Fruit fly (Drosophila melanogaster) whole organism, embryonic: ENCODE results near the gene CG6142.

Experiments
- Asciz ChIP-seq: fragments of 200-800 bp; sonication (Bioruptor generic); optimal IDR thresholded peaks from 2 replicates; lab custom pipeline; 2017; ENCODE audit warnings: missing biosample characterization, mild to moderate bottlenecking, missing genetic modification characterization, missing genetic modification reagents
- BtbVII ChIP-seq: fragments of 200-800 bp; sonication (Bioruptor generic); optimal IDR thresholded peaks from 3 replicates; lab custom pipeline; 2017; ENCODE audit warnings: missing biosample characterization, mild to moderate bottlenecking, missing genetic modification characterization
- CG10274 ChIP-seq: fragments of 200-800 bp; sonication (Bioruptor generic); optimal IDR thresholded peaks from 3 replicates; lab custom pipeline; 2017; ENCODE audit warnings: missing biosample characterization, mild to moderate bottlenecking, missing genetic modification characterization
- CG11398 ChIP-seq: fragments of 200-800 bp; sonication (Bioruptor generic); optimal IDR thresholded peaks from 2 replicates; lab custom pipeline; 2016; ENCODE audit warnings: missing biosample characterization, missing genetic modification characterization
- CG11504 ChIP-seq: fragments of 200-800 bp; sonication (Bioruptor generic); optimal IDR thresholded peaks from 3 replicates; lab custom pipeline; 2019; ENCODE audit warnings: missing biosample characterization, mild to moderate bottlenecking, missing genetic modification characterization, moderate library complexity
- CG11695 ChIP-seq: fragments of 200-800 bp; sonication (Bioruptor generic); IDR thresholded peaks from 3 replicates; pipeline ENCODE4 v1.3.6; 2022; ENCODE audit warnings: missing biosample characterization, missing genetic modification characterization
- CG13287 ChIP-seq: fragments of 200-800 bp; sonication (Bioruptor generic); IDR thresholded peaks from 2 replicates; pipeline ENCODE4 v1.3.6; 2022; ENCODE audit warnings: missing biosample characterization, missing genetic modification characterization; ENCODE audit not compliant: partially characterized antibody
- CG14710 ChIP-seq: fragments of 200-800 bp; sonication (Bioruptor generic); optimal IDR thresholded peaks from 3 replicates; lab custom pipeline; 2019; ENCODE audit warnings: missing biosample characterization, mild to moderate bottlenecking, missing genetic modification characterization, moderate library complexity
- CG15269 ChIP-seq: fragments of 200-800 bp; sonication (Bioruptor generic); optimal IDR thresholded peaks from 2 replicates; lab custom pipeline; 2018; ENCODE audit warnings: missing biosample characterization, mild to moderate bottlenecking, missing genetic modification characterization, moderate library complexity
- CG1647 ChIP-seq: fragments of 200-800 bp; sonication (Bioruptor generic); optimal IDR thresholded peaks from 3 replicates; lab custom pipeline; 2016; ENCODE audit warnings: missing biosample characterization, missing genetic modification characterization
- CG17186 ChIP-seq: fragments of 200-800 bp; sonication (Bioruptor generic); optimal IDR thresholded peaks from 3 replicates; lab custom pipeline; 2017; ENCODE audit warnings: missing biosample characterization, missing genetic modification reagents, missing genetic modification characterization
- CG18599 ChIP-seq: fragments of 200-800 bp; sonication (Bioruptor generic); optimal IDR thresholded peaks from 3 replicates; lab custom pipeline; 2017; ENCODE audit warnings: missing biosample characterization, missing genetic modification characterization, mild to moderate bottlenecking, moderate library complexity, missing genetic modification reagents
- CG30431 ChIP-seq: fragments of 200-800 bp; sonication (Bioruptor generic); optimal IDR thresholded peaks from 2 replicates; lab custom pipeline; 2017; ENCODE audit warnings: missing biosample characterization, missing genetic modification characterization
- CG3281 ChIP-seq: fragments of 200-800 bp; sonication (Bioruptor generic); optimal IDR thresholded peaks from 3 replicates; lab custom pipeline; 2017; ENCODE audit warnings: missing biosample characterization, mild to moderate bottlenecking, missing genetic modification characterization
- CG4282 ChIP-seq: fragments of 200-800 bp; sonication (Bioruptor generic); optimal IDR thresholded peaks from 2 replicates; lab custom pipeline; 2016; ENCODE audit warnings: missing biosample characterization, missing genetic modification characterization
- CG4328 ChIP-seq: fragments of 200-800 bp; sonication (Bioruptor generic); optimal IDR thresholded peaks from 3 replicates; lab custom pipeline; 2017; ENCODE audit warnings: missing biosample characterization, missing genetic modification reagents, missing genetic modification characterization
- CG5180 ChIP-seq: fragments of 200-800 bp; sonication (Bioruptor generic); optimal IDR thresholded peaks from 3 replicates; lab custom pipeline; 2017; ENCODE audit warnings: missing biosample characterization, missing genetic modification characterization, mild to moderate bottlenecking, moderate library complexity, missing genetic modification reagents
- CG7556 ChIP-seq: fragments of 200-800 bp; sonication (Bioruptor generic); optimal IDR thresholded peaks from 2 replicates; lab custom pipeline; 2017; ENCODE audit warnings: missing biosample characterization, mild to moderate bottlenecking, missing genetic modification characterization
- CG8388 ChIP-seq: fragments of 200-800 bp; sonication (Bioruptor generic); optimal IDR thresholded peaks from 2 replicates; lab custom pipeline; 2019; ENCODE audit warnings: missing biosample characterization, mild to moderate bottlenecking, missing genetic modification characterization, moderate library complexity
- CG9876 ChIP-seq: fragments of 200-800 bp; sonication (Bioruptor generic); optimal IDR thresholded peaks from 2 replicates; lab custom pipeline; 2016; ENCODE audit warnings: missing biosample characterization, missing genetic modification characterization
- CTCF ChIP-seq: fragments of 200-800 bp; sonication (Bioruptor generic); optimal IDR thresholded peaks from 2 replicates; lab custom pipeline; 2017; ENCODE audit warnings: missing biosample characterization, mild to moderate bottlenecking, missing genetic modification characterization, moderate library complexity
- CoRest ChIP-seq: fragments of 200-800 bp; sonication (Bioruptor generic); optimal IDR thresholded peaks from 3 replicates; lab custom pipeline; 2018; ENCODE audit warnings: missing biosample characterization, mild to moderate bottlenecking, missing genetic modification characterization, moderate library complexity
- Dref ChIP-seq: fragments of 200-800 bp; sonication (Bioruptor generic); IDR thresholded peaks from 2 replicates; pipeline ENCODE4 v1.3.6; 2022; ENCODE audit warnings: missing biosample characterization, missing genetic modification characterization
- E2f2 ChIP-seq: fragments of 200-800 bp; sonication (Bioruptor generic); IDR thresholded peaks from 2 replicates; pipeline ENCODE4 v1.3.6; 2022; ENCODE audit warnings: missing biosample characterization, missing genetic modification characterization
- Eip74EF ChIP-seq, 2 experiments: fragments of 200-800 bp in 1 of 2; fragments of >200 bp in 1 of 2; sonication (Bioruptor generic) in 1 of 2; optimal IDR thresholded peaks; 2 replicates each; lab custom pipeline; 2017 to 2019; ENCODE audit warnings: missing biosample characterization in 2 of 2, missing genetic modification characterization in 2 of 2, mild to moderate bottlenecking in 1 of 2, moderate library complexity in 1 of 2
- HLH3B ChIP-seq: fragments of 200-800 bp; sonication (Bioruptor generic); IDR thresholded peaks from 2 replicates; pipeline ENCODE4 v1.3.6; 2022; ENCODE audit warnings: missing biosample characterization, missing genetic modification characterization
- MBD-R2 ChIP-seq: fragments of 200-800 bp; sonication (Bioruptor generic); IDR thresholded peaks from 2 replicates; pipeline ENCODE4 v1.3.6; 2022; ENCODE audit warnings: missing biosample characterization, missing genetic modification characterization
- Max ChIP-seq: fragments of 200-800 bp; sonication (Bioruptor generic); optimal IDR thresholded peaks from 2 replicates; lab custom pipeline; 2016; ENCODE audit warnings: missing biosample characterization, mild to moderate bottlenecking, missing genetic modification characterization
- Meics ChIP-seq: fragments of 200-800 bp; sonication (Bioruptor generic); optimal IDR thresholded peaks from 2 replicates; lab custom pipeline; 2017; ENCODE audit warnings: missing biosample characterization, mild to moderate bottlenecking, missing genetic modification characterization
- NfI ChIP-seq: fragments of 200-800 bp; sonication (Bioruptor generic); optimal IDR thresholded peaks from 3 replicates; lab custom pipeline; 2018; ENCODE audit warnings: missing biosample characterization, mild to moderate bottlenecking, missing genetic modification characterization, moderate library complexity
- PHDP ChIP-seq: fragments of 200-800 bp; sonication (Bioruptor generic); optimal IDR thresholded peaks from 3 replicates; lab custom pipeline; 2018; ENCODE audit warnings: missing biosample characterization, mild to moderate bottlenecking, missing genetic modification characterization, moderate library complexity
- Sox100B ChIP-seq: fragments of 200-800 bp; sonication (Bioruptor generic); optimal IDR thresholded peaks from 3 replicates; lab custom pipeline; 2018; ENCODE audit warnings: missing biosample characterization, mild to moderate bottlenecking, missing genetic modification characterization
- Sry-β ChIP-seq: fragments of 200-800 bp; sonication (Bioruptor generic); optimal IDR thresholded peaks from 2 replicates; lab custom pipeline; 2018; ENCODE audit warnings: missing biosample characterization, mild to moderate bottlenecking, missing genetic modification characterization, moderate library complexity
- ara ChIP-seq: fragments of 200-800 bp; sonication (Bioruptor generic); IDR thresholded peaks from 2 replicates; pipeline ENCODE4 v1.3.6; 2022; ENCODE audit warnings: missing biosample characterization, missing genetic modification characterization
- caup ChIP-seq: fragments of 200-800 bp; sonication (Bioruptor generic); optimal IDR thresholded peaks from 3 replicates; lab custom pipeline; 2017; ENCODE audit warnings: missing biosample characterization, mild to moderate bottlenecking, missing genetic modification characterization, moderate library complexity; ENCODE audit not compliant: severe bottlenecking
- chif ChIP-seq, 2 experiments: fragments of 200-800 bp; sonication (Bioruptor generic); optimal IDR thresholded peaks; 3 replicates each; lab custom pipeline; 2016; ENCODE audit warnings: missing biosample characterization in 2 of 2, missing genetic modification characterization in 2 of 2
- crol ChIP-seq: fragments of 200-800 bp; sonication (Bioruptor generic); IDR thresholded peaks from 2 replicates; pipeline ENCODE4 v1.3.6; 2022; ENCODE audit warnings: missing biosample characterization, missing genetic modification characterization
- dm ChIP-seq: fragments of 200-800 bp; sonication (Bioruptor generic); optimal IDR thresholded peaks from 3 replicates; lab custom pipeline; 2016; ENCODE audit warnings: missing biosample characterization, missing genetic modification characterization
- dpn ChIP-seq, 2 experiments: fragments of 200-800 bp; sonication (Bioruptor generic); optimal IDR thresholded peaks; 3 replicates each; lab custom pipeline; 2016; ENCODE audit warnings: missing biosample characterization in 2 of 2, missing genetic modification characterization in 2 of 2
- dysf ChIP-seq: fragments of 200-800 bp; sonication (Bioruptor generic); IDR thresholded peaks from 3 replicates; pipeline ENCODE4 v1.3.6; 2022; ENCODE audit warnings: missing biosample characterization, missing genetic modification characterization
- grau ChIP-seq: fragments of 200-800 bp; optimal IDR thresholded peaks from 3 replicates; lab custom pipeline; 2019; ENCODE audit warnings: missing biosample characterization, mild to moderate bottlenecking, missing genetic modification characterization, moderate library complexity
- nmo ChIP-seq: fragments of 200-800 bp; sonication (Bioruptor generic); optimal IDR thresholded peaks from 2 replicates; lab custom pipeline; 2018; ENCODE audit warnings: missing biosample characterization, mild to moderate bottlenecking, missing genetic modification characterization, moderate library complexity
- row ChIP-seq: fragments of 200-800 bp; sonication (Bioruptor generic); IDR thresholded peaks from 3 replicates; pipeline ENCODE4 v1.3.6; 2022; ENCODE audit warnings: missing biosample characterization, missing genetic modification characterization
- sc ChIP-seq, 3 experiments: fragments of >200 bp in 2 of 3; fragments of 200-800 bp in 1 of 3; sonication (Bioruptor generic) in 1 of 3; optimal IDR thresholded peaks; 2 replicates in 2 of 3; 3 replicates in 1 of 3; lab custom pipeline; 2017; ENCODE audit warnings: mild to moderate bottlenecking in 1 of 3, missing biosample characterization in 1 of 3, missing genetic modification characterization in 1 of 3, missing genetic modification reagents in 1 of 3
- scrt ChIP-seq: fragments of 200-800 bp; sonication (Bioruptor generic); optimal IDR thresholded peaks from 2 replicates; lab custom pipeline; 2018; ENCODE audit warnings: missing biosample characterization, mild to moderate bottlenecking, missing genetic modification characterization, moderate library complexity
- sisA ChIP-seq: fragments of 200-800 bp; sonication (Bioruptor generic); IDR thresholded peaks from 2 replicates; pipeline ENCODE4 v1.3.6; 2022; ENCODE audit warnings: missing biosample characterization, missing genetic modification characterization
- ssp ChIP-seq: fragments of 200-800 bp; sonication (Bioruptor generic); IDR thresholded peaks from 2 replicates; pipeline ENCODE4 v1.3.6; 2022; ENCODE audit warnings: missing biosample characterization, missing genetic modification characterization
- vnd ChIP-seq: fragments of 200-800 bp; sonication (Bioruptor generic); IDR thresholded peaks from 3 replicates; pipeline ENCODE4 v1.3.6; 2022; ENCODE audit warnings: missing biosample characterization, missing genetic modification characterization; ENCODE audit not compliant: partially characterized antibody

Gene CG6142

dm6 chr3R:26098502-26099210, 34.3 kb upstream of the CG6142 start, which contains the start of gene dysf (continued):
- peak; percentile 85 for TF ChIP-seq nmo
- peak; percentile 63 for TF ChIP-seq HLH3B (GFP tag; lab: Robert Waterston, UW)
- peak; percentile 77 for TF ChIP-seq Meics (GFP tag; lab: Kevin White, UChicago)
- peak; percentile 72 for TF ChIP-seq CG11695 (GFP tag; lab: Robert Waterston, UW)
- no peak for TF ChIP-seq CTCF (GFP tag; lab: Kevin White, UChicago)
- peak; percentile 42; the same call in 1 of the 2 replicates for TF ChIP-seq ssp (GFP tag; lab: Robert Waterston, UW)
- peak; percentile 35 for TF ChIP-seq Asciz (GFP tag; lab: Kevin White, UChicago)
- peak; percentile 68; the same call in 2 of the 3 replicates for TF ChIP-seq row (GFP tag; lab: Robert Waterston, UW)
- TF ChIP-seq grau (tag; lab: Kevin White, UChicago) = peak; percentile 83
- peak; percentile 24; the same call in 1 of the 2 replicates for TF ChIP-seq E2f2 (GFP tag; lab: Robert Waterston, UW)
- TF ChIP-seq CG10274 (GFP tag; lab: Kevin White, UChicago) = no peak
- TF ChIP-seq CoRest (tag; lab: Kevin White, UChicago) = peak; percentile 89
- peak; percentile 9 for TF ChIP-seq Sry-β
- TF ChIP-seq Sox100B = peak; percentile 85
- TF ChIP-seq CG15269 (tag; lab: Kevin White, UChicago) = peak; percentile 70
- peak; percentile 48 for TF ChIP-seq NfI (GFP tag; lab: Kevin White, UChicago)
- TF ChIP-seq sc (optimal IDR thresholded peaks at IDR 0.05; lab: Kevin White, UChicago) = no peak
- TF ChIP-seq sc (GFP tag; optimal IDR thresholded peaks at IDR 0.05; lab: Kevin White, UChicago) = peak; percentile 63
- no peak for TF ChIP-seq vnd (GFP tag; lab: Robert Waterston, UW)
- peak; percentile 23 for TF ChIP-seq scrt (GFP tag; lab: Kevin White, UChicago)
- TF ChIP-seq CG1647 = no peak
- TF ChIP-seq Max (GFP tag; lab: Kevin White, UChicago) = peak; percentile 49
- peak; percentile 80 for TF ChIP-seq CG7556
- peak in 1 of 2 experiments; percentile 45 for TF ChIP-seq Eip74EF (GFP tag; optimal IDR thresholded peaks at IDR 0.05; lab: Kevin White, UChicago)
- TF ChIP-seq BtbVII (GFP tag; lab: Kevin White, UChicago) = peak; percentile 38
- TF ChIP-seq dm = no peak
- TF ChIP-seq CG4328 (GFP tag; lab: Kevin White, UChicago) = peak; percentile 52
- peak; percentile 89 for TF ChIP-seq dysf
- TF ChIP-seq PHDP = peak; percentile 57
- TF ChIP-seq CG11504 = peak; percentile 86
- TF ChIP-seq MBD-R2 = no peak
- peak; percentile 58 for TF ChIP-seq CG18599
- peak; percentile 84 for TF ChIP-seq CG14710
- TF ChIP-seq dpn (GFP tag; optimal IDR thresholded peaks at IDR 0.05; lab: Kevin White, UChicago) = peak in 1 of 2 experiments; percentile 48
- TF ChIP-seq sisA (GFP tag; lab: Robert Waterston, UW) = peak; percentile 23; the same call in 1 of the 2 replicates
- TF ChIP-seq Dref (GFP tag; lab: Robert Waterston, UW) = no peak
- peak; percentile 25 for TF ChIP-seq caup
- no peak for TF ChIP-seq CG5180 (GFP tag; lab: Kevin White, UChicago)
- TF ChIP-seq CG30431 (GFP tag; lab: Kevin White, UChicago) = peak; percentile 37
- no peak for TF ChIP-seq CG11398 (GFP tag; lab: Kevin White, UChicago)
- TF ChIP-seq CG4282 (GFP tag; lab: Kevin White, UChicago) = no peak
- TF ChIP-seq CG8388 (GFP tag; lab: Kevin White, UChicago) = peak; percentile 60
- TF ChIP-seq ara = peak; percentile 40; the same call in 1 of the 2 replicates
- TF ChIP-seq crol (GFP tag; lab: Robert Waterston, UW) = no peak
- peak; percentile 52 for TF ChIP-seq CG3281 (GFP tag; lab: Kevin White, UChicago)
- TF ChIP-seq chif (GFP tag; optimal IDR thresholded peaks at IDR 0.05; lab: Kevin White, UChicago) = no peak
- TF ChIP-seq CG13287 = no peak
- TF ChIP-seq CG9876 (GFP tag; lab: Kevin White, UChicago) = no peak
- no peak for TF ChIP-seq CG17186 (GFP tag; lab: Kevin White, UChicago)
